Fruit fly (Drosophila melanogaster): ENCODE data around the gene Bre1.

The Bre1 gene

DNA sequence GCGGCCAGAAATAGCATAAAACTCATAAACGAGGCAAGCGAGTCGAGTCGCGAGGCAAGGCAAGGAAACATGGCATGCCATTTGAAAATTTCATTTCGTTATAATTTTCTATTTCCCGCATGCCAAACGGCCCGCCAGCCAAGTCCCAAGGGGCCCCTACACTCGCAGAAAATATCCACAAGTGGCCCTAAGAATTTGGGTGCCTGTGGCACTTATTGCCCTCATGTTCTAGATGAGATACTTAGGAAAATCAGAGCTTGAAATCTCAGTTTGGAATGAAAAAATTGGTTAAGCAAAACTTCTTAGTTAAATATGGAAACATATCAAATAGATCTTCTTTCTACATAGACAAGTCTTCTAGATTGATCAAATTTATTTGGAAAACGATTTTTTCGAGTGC lies 44.3 kb upstream of the Bre1 start (continued):
- peak; percentile 17 for TF ChIP-seq CG15269 (tag; optimal IDR thresholded peaks at IDR 0.05)
- TF ChIP-seq sim (GFP tag; IDR thresholded peaks at IDR 0.05) = no peak
- TF ChIP-seq grau (tag; optimal IDR thresholded peaks at IDR 0.05) = peak; percentile 28
- no peak for TF ChIP-seq Hand (GFP tag; optimal IDR thresholded peaks at IDR 0.05)
- TF ChIP-seq slou (GFP tag; optimal IDR thresholded peaks at IDR 0.05) = no peak
- TF ChIP-seq Taf1 (GFP tag; IDR thresholded peaks at IDR 0.05) = no peak
- no peak for TF ChIP-seq eve (GFP tag; optimal IDR thresholded peaks at IDR 0.05)
- no peak for TF ChIP-seq fd64A (GFP tag; optimal IDR thresholded peaks at IDR 0.05)
- no peak for TF ChIP-seq CG10147 (GFP tag; optimal IDR thresholded peaks at IDR 0.05)
- TF ChIP-seq Ets65A (GFP tag) = peak; percentile 28
- no peak for TF ChIP-seq HLH3B (GFP tag; IDR thresholded peaks at IDR 0.05)
- no peak for TF ChIP-seq CG3281 (GFP tag; optimal IDR thresholded peaks at IDR 0.05)
- peak; percentile 35 for TF ChIP-seq CG13424 (tag; optimal IDR thresholded peaks at IDR 0.05)
- no peak for TF ChIP-seq twi (tag; optimal IDR thresholded peaks at IDR 0.05)
- TF ChIP-seq CG12769 (tag; optimal IDR thresholded peaks at IDR 0.05) = peak; percentile 32
- TF ChIP-seq Med (GFP tag) = peak; percentile 65
- TF ChIP-seq CG11723 (GFP tag; optimal IDR thresholded peaks at IDR 0.05) = no peak
- no peak for TF ChIP-seq HmgZ (tag; optimal IDR thresholded peaks at IDR 0.05)
- TF ChIP-seq nmo (GFP tag; optimal IDR thresholded peaks at IDR 0.05) = peak; percentile 5
- no peak for TF ChIP-seq Eip74EF (GFP tag; optimal IDR thresholded peaks at IDR 0.05)
- 0 out of 4 replicates have a peak, but pooled peaks have one; percentile 12 for TF ChIP-seq Gug (GFP tag; IDR thresholded peaks at IDR 0.05)
- TF ChIP-seq CG15011 (GFP tag; optimal IDR thresholded peaks at IDR 0.05) = no peak
- no peak for TF ChIP-seq chm (GFP tag; IDR thresholded peaks at IDR 0.05)
- TF ChIP-seq ssp (GFP tag; IDR thresholded peaks at IDR 0.05) = no peak
- peak; percentile 51 for TF ChIP-seq row (GFP tag; IDR thresholded peaks at IDR 0.05)
- no peak for TF ChIP-seq ATbp (GFP tag; optimal IDR thresholded peaks at IDR 0.05)
- TF ChIP-seq Gsc (GFP tag; IDR thresholded peaks at IDR 0.05) = no peak
- no peak for TF ChIP-seq CG1602 (GFP tag; optimal IDR thresholded peaks at IDR 0.05)
- TF ChIP-seq fd96Cb (tag; optimal IDR thresholded peaks at IDR 0.05) = peak; percentile 15
- TF ChIP-seq CG2120 (GFP tag; optimal IDR thresholded peaks at IDR 0.05) = peak; percentile 14
- TF ChIP-seq fd3F (GFP tag; optimal IDR thresholded peaks at IDR 0.05) = no peak
- no peak for TF ChIP-seq gro (GFP tag; optimal IDR thresholded peaks at IDR 0.05)
- no peak for TF ChIP-seq CkIIα-i1 (GFP tag; IDR thresholded peaks at IDR 0.05)
- TF ChIP-seq sug (tag; optimal IDR thresholded peaks at IDR 0.05) = no peak
- no peak for TF ChIP-seq nerfin-1 (tag; optimal IDR thresholded peaks at IDR 0.05)
- no peak for TF ChIP-seq CG12744 (GFP tag; optimal IDR thresholded peaks at IDR 0.05)
- no peak for TF ChIP-seq Dad (GFP tag; optimal IDR thresholded peaks at IDR 0.05)
- TF ChIP-seq NfI (GFP tag; optimal IDR thresholded peaks at IDR 0.05) = peak; percentile 22
- no peak for TF ChIP-seq lola (GFP tag; optimal IDR thresholded peaks at IDR 0.05)
- TF ChIP-seq Sox102F (GFP tag; optimal IDR thresholded peaks at IDR 0.05) = peak; percentile 23
- TF ChIP-seq CG11398 (GFP tag; optimal IDR thresholded peaks at IDR 0.05) = no peak
- TF ChIP-seq Deaf1 (tag; optimal IDR thresholded peaks at IDR 0.05) = peak; percentile 12
- no peak for TF ChIP-seq Atf-2 (GFP tag; optimal IDR thresholded peaks at IDR 0.05)
- TF ChIP-seq zfh1 (GFP tag; IDR thresholded peaks at IDR 0.05) = no peak
- no peak for TF ChIP-seq Doc3 (GFP tag; IDR thresholded peaks at IDR 0.05; ENCODE audit: partially characterized antibody)
- no peak for TF ChIP-seq slp2 (GFP tag; optimal IDR thresholded peaks at IDR 0.05)
- peak; percentile 20; the same call in 1 of the 2 replicates for TF ChIP-seq slbo (GFP tag; IDR thresholded peaks at IDR 0.05)
- peak; percentile 28 for TF ChIP-seq dmrt99B (tag; optimal IDR thresholded peaks at IDR 0.05)
- TF ChIP-seq CG2712 (tag; optimal IDR thresholded peaks at IDR 0.05) = no peak
- TF ChIP-seq CG6175 (GFP tag; IDR thresholded peaks at IDR 0.05) = peak; percentile 72; the same call in 2 of the 3 replicates
- TF ChIP-seq CG7928 (GFP tag; optimal IDR thresholded peaks at IDR 0.05) = no peak

All from whole organism, embryonic.